Fruit fly (Drosophila melanogaster) whole organism, embryonic: ENCODE measurements around the gene CG31740.
A peak's percentile ranks its signal among the peaks of the same experiment; 100 is the strongest.

ENCODE experiments used
- Awh ChIP-seq: fragments of 200-800 bp; sonication (Bioruptor generic); IDR thresholded peaks from 2 replicates; pipeline ENCODE4, ENCODE4 v1.3.6; 2022; ENCODE audit warnings: missing biosample characterization, missing genetic modification characterization
- Bgb ChIP-seq: fragments of 200-800 bp; sonication (Bioruptor generic); IDR thresholded peaks from 2 replicates; pipeline ENCODE4 v1.3.6; 2022; ENCODE audit warnings: missing biosample characterization, missing genetic modification characterization; ENCODE audit not compliant: partially characterized antibody
- CG10654 ChIP-seq: fragments of 200-800 bp; sonication (Bioruptor generic); optimal IDR thresholded peaks from 2 replicates; lab custom pipeline; 2016; ENCODE audit warnings: missing biosample characterization, missing genetic modification characterization
- CG11247 ChIP-seq: fragments of 200-800 bp; sonication (Bioruptor generic); IDR thresholded peaks from 2 replicates; pipeline ENCODE4 v1.3.6; 2022; ENCODE audit warnings: missing biosample characterization, missing genetic modification characterization
- CG12391 ChIP-seq: fragments of 200-800 bp; sonication (Bioruptor generic); optimal IDR thresholded peaks from 3 replicates; lab custom pipeline; 2018; ENCODE audit warnings: missing biosample characterization, mild to moderate bottlenecking, missing genetic modification characterization, moderate library complexity
- CG13296 ChIP-seq: fragments of 200-800 bp; sonication (Bioruptor generic); optimal IDR thresholded peaks from 3 replicates; lab custom pipeline; 2018; ENCODE audit warnings: missing biosample characterization, mild to moderate bottlenecking, missing genetic modification characterization
- CG14014 ChIP-seq: fragments of 200-800 bp; sonication (Bioruptor generic); IDR thresholded peaks from 2 replicates; pipeline ENCODE4 v1.3.6; 2022; ENCODE audit warnings: missing biosample characterization, missing genetic modification characterization
- CG14667 ChIP-seq: fragments of 200-800 bp; sonication (Bioruptor generic); IDR thresholded peaks from 2 replicates; pipeline ENCODE4 v1.3.6; 2022; ENCODE audit warnings: missing biosample characterization, missing genetic modification characterization
- CG1647 ChIP-seq: fragments of 200-800 bp; sonication (Bioruptor generic); optimal IDR thresholded peaks from 3 replicates; lab custom pipeline; 2016; ENCODE audit warnings: missing biosample characterization, missing genetic modification characterization
- CG16863 ChIP-seq: fragments of 200-800 bp; sonication (Bioruptor generic); optimal IDR thresholded peaks from 3 replicates; lab custom pipeline; 2016; ENCODE audit warnings: missing biosample characterization, missing genetic modification characterization
- CG17802 ChIP-seq: fragments of 200-800 bp; sonication (Bioruptor generic); optimal IDR thresholded peaks from 2 replicates; lab custom pipeline; 2018; ENCODE audit warnings: missing biosample characterization, mild to moderate bottlenecking, missing genetic modification characterization, moderate library complexity
- CG17912 ChIP-seq: fragments of 200-800 bp; sonication (Bioruptor generic); optimal IDR thresholded peaks from 2 replicates; lab custom pipeline; 2018; ENCODE audit warnings: missing biosample characterization, mild to moderate bottlenecking, missing genetic modification characterization
- CG18599 ChIP-seq: fragments of 200-800 bp; sonication (Bioruptor generic); optimal IDR thresholded peaks from 3 replicates; lab custom pipeline; 2017; ENCODE audit warnings: missing biosample characterization, missing genetic modification characterization, mild to moderate bottlenecking, moderate library complexity, missing genetic modification reagents
- CG31365 ChIP-seq: fragments of 200-800 bp; sonication (Bioruptor generic); optimal IDR thresholded peaks from 2 replicates; lab custom pipeline; 2018; ENCODE audit warnings: missing biosample characterization, mild to moderate bottlenecking, missing genetic modification characterization
- CG32532 ChIP-seq: fragments of 200-800 bp; sonication (Bioruptor generic); IDR thresholded peaks from 2 replicates; pipeline ENCODE4 v1.3.6; 2022; ENCODE audit warnings: missing biosample characterization, missing genetic modification characterization
- CG6689 ChIP-seq: fragments of 200-800 bp; sonication (Bioruptor generic); IDR thresholded peaks from 2 replicates; pipeline ENCODE4 v1.3.6; 2022; ENCODE audit warnings: missing biosample characterization, missing genetic modification characterization
- CG7372 ChIP-seq: fragments of 200-800 bp; sonication (Bioruptor generic); IDR thresholded peaks from 2 replicates; pipeline ENCODE4 v1.3.6; 2022; ENCODE audit warnings: missing biosample characterization, missing genetic modification characterization
- CG9609 ChIP-seq: fragments of 200-800 bp; sonication (Bioruptor generic); optimal IDR thresholded peaks from 3 replicates; lab custom pipeline; 2016; ENCODE audit warnings: missing biosample characterization, missing genetic modification characterization
- Chrac-16 ChIP-seq: fragments of 200-800 bp; sonication (Bioruptor generic); optimal IDR thresholded peaks from 3 replicates; lab custom pipeline; 2016; ENCODE audit warnings: missing biosample characterization, missing genetic modification characterization
- H2.0 ChIP-seq: fragments of 200-800 bp; sonication (Bioruptor generic); IDR thresholded peaks from 2 replicates; pipeline ENCODE4 v1.3.6; 2022; ENCODE audit warnings: missing biosample characterization, missing genetic modification characterization
- HLH4C ChIP-seq: fragments of 200-800 bp; sonication (Bioruptor generic); IDR thresholded peaks from 3 replicates; pipeline ENCODE4 v1.3.6; 2022; ENCODE audit warnings: missing biosample characterization, missing genetic modification characterization; ENCODE audit not compliant: partially characterized antibody
- HLHmδ ChIP-seq: fragments of 200-800 bp; sonication (Bioruptor generic); optimal IDR thresholded peaks from 2 replicates; lab custom pipeline; 2018; ENCODE audit warnings: missing biosample characterization, mild to moderate bottlenecking, missing genetic modification characterization, moderate library complexity
- HmgD ChIP-seq: fragments of 200-800 bp; sonication (Bioruptor generic); optimal IDR thresholded peaks from 3 replicates; lab custom pipeline; 2016; ENCODE audit warnings: missing biosample characterization, missing genetic modification characterization
- Hr3 ChIP-seq: fragments of 200-800 bp; sonication (Bioruptor generic); optimal IDR thresholded peaks from 3 replicates; lab custom pipeline; 2016; ENCODE audit warnings: missing biosample characterization, missing genetic modification characterization
- Hr39 ChIP-seq: fragments of >200 bp; optimal IDR thresholded peaks from 2 replicates; lab custom pipeline; 2017
- Hr51 ChIP-seq, 2 experiments: fragments of 200-800 bp; sonication (Bioruptor generic); optimal IDR thresholded peaks; 2 replicates in 1 of 2; 3 replicates in 1 of 2; lab custom pipeline; 2016 to 2018; ENCODE audit warnings: missing biosample characterization in 2 of 2, missing genetic modification characterization in 2 of 2, mild to moderate bottlenecking in 1 of 2, moderate library complexity in 1 of 2
- NC2β ChIP-seq: fragments of 200-800 bp; sonication (Bioruptor generic); optimal IDR thresholded peaks from 2 replicates; lab custom pipeline; 2016; ENCODE audit warnings: missing biosample characterization, missing genetic modification characterization
- Opbp ChIP-seq: fragments of 200-800 bp; sonication (Bioruptor generic); IDR thresholded peaks from 3 replicates; pipeline ENCODE4 v1.3.6; 2022; ENCODE audit warnings: missing biosample characterization, missing genetic modification characterization; ENCODE audit not compliant: partially characterized antibody
- Optix ChIP-seq: fragments of 200-800 bp; sonication (Bioruptor generic); IDR thresholded peaks from 3 replicates; pipeline ENCODE4 v1.3.6; 2022; ENCODE audit warnings: missing biosample characterization, missing genetic modification characterization
- Poxn ChIP-seq: fragments of 200-800 bp; sonication (Bioruptor generic); IDR thresholded peaks from 2 replicates; pipeline ENCODE4 v1.3.6; 2022; ENCODE audit warnings: missing biosample characterization, missing genetic modification characterization
- Stat92E ChIP-seq, 3 experiments: fragments of >200 bp in 2 of 3; fragments of 200-800 bp in 1 of 3; sonication (Bioruptor generic) in 1 of 3; optimal IDR thresholded peaks; 2 replicates each; lab custom pipeline; 2017 to 2019; ENCODE audit warnings: missing biosample characterization in 3 of 3, missing genetic modification characterization in 3 of 3, mild to moderate bottlenecking in 1 of 3, moderate library complexity in 1 of 3
- ara ChIP-seq: fragments of 200-800 bp; sonication (Bioruptor generic); IDR thresholded peaks from 2 replicates; pipeline ENCODE4 v1.3.6; 2022; ENCODE audit warnings: missing biosample characterization, missing genetic modification characterization
- bsh ChIP-seq, 2 experiments: fragments of 200-800 bp; sonication (Bioruptor generic); optimal IDR thresholded peaks; 2 replicates each; lab custom pipeline; 2017 to 2018; ENCODE audit warnings: mild to moderate bottlenecking in 2 of 2, missing biosample characterization in 2 of 2, missing genetic modification characterization in 2 of 2, moderate library complexity in 1 of 2
- btn ChIP-seq: fragments of 200-800 bp; sonication (Bioruptor generic); optimal IDR thresholded peaks from 2 replicates; lab custom pipeline; 2016; ENCODE audit warnings: missing biosample characterization, missing genetic modification characterization
- corto ChIP-seq: fragments of 200-800 bp; sonication (Bioruptor generic); optimal IDR thresholded peaks from 2 replicates; lab custom pipeline; 2016; ENCODE audit warnings: missing biosample characterization, mild to moderate bottlenecking, missing genetic modification characterization, moderate library complexity
- dpn ChIP-seq, 2 experiments: fragments of 200-800 bp; sonication (Bioruptor generic); optimal IDR thresholded peaks; 3 replicates each; lab custom pipeline; 2016; ENCODE audit warnings: missing biosample characterization in 2 of 2, missing genetic modification characterization in 2 of 2
- fd64A ChIP-seq: fragments of 200-800 bp; sonication (Bioruptor generic); optimal IDR thresholded peaks from 3 replicates; lab custom pipeline; 2018; ENCODE audit warnings: missing biosample characterization, mild to moderate bottlenecking, missing genetic modification characterization
- gcm2 ChIP-seq: fragments of 200-800 bp; sonication (Bioruptor generic); optimal IDR thresholded peaks from 2 replicates; lab custom pipeline; 2016; ENCODE audit warnings: missing biosample characterization, missing genetic modification characterization
- h ChIP-seq: fragments of >200 bp; optimal IDR thresholded peaks from 2 replicates; lab custom pipeline; 2017
- nmo ChIP-seq: fragments of 200-800 bp; sonication (Bioruptor generic); optimal IDR thresholded peaks from 2 replicates; lab custom pipeline; 2018; ENCODE audit warnings: missing biosample characterization, mild to moderate bottlenecking, missing genetic modification characterization, moderate library complexity
- pfk ChIP-seq: fragments of 200-800 bp; sonication (Bioruptor generic); optimal IDR thresholded peaks from 2 replicates; lab custom pipeline; 2018; ENCODE audit warnings: missing biosample characterization, mild to moderate bottlenecking, missing genetic modification characterization, moderate library complexity
- psq ChIP-seq: fragments of 200-800 bp; sonication (Bioruptor generic); optimal IDR thresholded peaks from 2 replicates; lab custom pipeline; 2017; ENCODE audit warnings: missing biosample characterization, missing genetic modification characterization
- run ChIP-seq: fragments of 200-800 bp; sonication (Bioruptor generic); optimal IDR thresholded peaks from 3 replicates; lab custom pipeline; 2018; ENCODE audit warnings: missing biosample characterization, mild to moderate bottlenecking, missing genetic modification characterization
- sima ChIP-seq: fragments of 200-800 bp; sonication (Bioruptor generic); optimal IDR thresholded peaks from 2 replicates; lab custom pipeline; 2016; ENCODE audit warnings: missing biosample characterization, missing genetic modification characterization
- slbo ChIP-seq: fragments of 200-800 bp; sonication (Bioruptor generic); IDR thresholded peaks from 2 replicates; pipeline ENCODE4 v1.3.6; 2022; ENCODE audit warnings: missing biosample characterization, missing genetic modification characterization
- trh ChIP-seq: fragments of 200-800 bp; sonication (Bioruptor generic); optimal IDR thresholded peaks from 2 replicates; lab custom pipeline; 2016; ENCODE audit warnings: missing biosample characterization, missing genetic modification characterization
- tx ChIP-seq: fragments of 200-800 bp; sonication (Bioruptor generic); optimal IDR thresholded peaks from 2 replicates; lab custom pipeline; 2016; ENCODE audit warnings: missing biosample characterization, missing genetic modification characterization
- wor ChIP-seq: fragments of 200-800 bp; sonication (Bioruptor generic); IDR thresholded peaks from 2 replicates; pipeline ENCODE4 v1.3.6; 2022; ENCODE audit warnings: missing biosample characterization, missing genetic modification characterization
- z ChIP-seq: fragments of 200-800 bp; sonication (Bioruptor generic); IDR thresholded peaks from 3 replicates; pipeline ENCODE4 v1.3.6; 2022; ENCODE audit warnings: missing biosample characterization, missing genetic modification characterization

CG31740 gene

dm6 chr2L:17963071-17963567 is 45.6 kb upstream of the CG31740 start, which contains the start of gene CG5674 (continued):
- TF ChIP-seq wor (GFP tag; lab: Robert Waterston, UW) (no peak), HLHmδ (no peak), CG32532 (GFP tag; lab: Robert Waterston, UW) (peak; percentile 70), NC2β (no peak), Hr3 (GFP tag; lab: Kevin White, UChicago) (peak; percentile 43), CG17912 (peak; percentile 23), trh (GFP tag; lab: Kevin White, UChicago) (peak; percentile 14), fd64A (no peak), Opbp (GFP tag; lab: Robert Waterston, UW) (peak; percentile 90), CG6689 (GFP tag; lab: Robert Waterston, UW) (no peak), CG13296 (GFP tag; lab: Kevin White, UChicago) (no peak), CG1647 (GFP tag; lab: Kevin White, UChicago) (no peak), bsh (GFP tag; optimal IDR thresholded peaks at IDR 0.05; lab: Kevin White, UChicago) (no peak), ara (GFP tag; lab: Robert Waterston, UW) (no peak), CG31365 (no peak), CG16863 (GFP tag; lab: Kevin White, UChicago) (peak; percentile 50), sima (GFP tag; lab: Kevin White, UChicago) (no peak), CG9609 (GFP tag; lab: Kevin White, UChicago) (peak; percentile 67), CG12391 (tag; lab: Kevin White, UChicago) (no peak), Chrac-16 (GFP tag; lab: Kevin White, UChicago) (peak; percentile 40), slbo (GFP tag; lab: Robert Waterston, UW) (peak; percentile 76), z (GFP tag; lab: Robert Waterston, UW) (no peak), gcm2 (no peak), Hr39 (lab: Kevin White, UChicago) (no peak), CG11247 (GFP tag; lab: Robert Waterston, UW) (peak; percentile 6; the same call in 1 of the 2 replicates), CG10654 (GFP tag; lab: Kevin White, UChicago) (no peak), HLH4C (GFP tag; lab: Robert Waterston, UW) (peak; percentile 94), HmgD (peak; percentile 96), H2.0 (GFP tag; lab: Robert Waterston, UW) (0 out of 2 replicates have a peak, but pooled peaks have one; percentile 19), run (no peak), CG7372 (no peak), h (lab: Kevin White, UChicago) (no peak), tx (GFP tag; lab: Kevin White, UChicago) (peak; percentile 37), CG18599 (GFP tag; lab: Kevin White, UChicago) (peak; percentile 40), CG14667 (0 out of 2 replicates have a peak, but pooled peaks have one; percentile 34), pfk (GFP tag; lab: Kevin White, UChicago) (no peak), Hr51 (GFP tag; optimal IDR thresholded peaks at IDR 0.05; lab: Kevin White, UChicago) (peak in 1 of 2 experiments; percentile 47), Bgb (peak; percentile 93), nmo (GFP tag; lab: Kevin White, UChicago) (peak; percentile 90), corto (GFP tag; lab: Kevin White, UChicago) (no peak), btn (peak; percentile 5), Poxn (no peak), CG14014 (GFP tag; lab: Robert Waterston, UW) (0 out of 2 replicates have a peak, but pooled peaks have one; percentile 47), Stat92E (GFP tag; optimal IDR thresholded peaks at IDR 0.05; lab: Kevin White, UChicago) (no peak), Awh (no peak), CG17802 (tag; lab: Kevin White, UChicago) (no peak), psq (GFP tag; lab: Kevin White, UChicago) (peak; percentile 19), dpn (GFP tag; optimal IDR thresholded peaks at IDR 0.05; lab: Kevin White, UChicago) (peak in 1 of 2 experiments; percentile 68), Optix (GFP tag; lab: Robert Waterston, UW) (no peak)
